Fruit fly (Drosophila melanogaster) whole organism, embryonic: ENCODE results near the gene CG2247.

Experiments used
- Ada2b ChIP-seq: fragments of 200-800 bp; sonication (Bioruptor generic); IDR thresholded peaks from 2 replicates; pipeline ENCODE4 v1.3.6; 2022; ENCODE audit warnings: missing biosample characterization, missing genetic modification characterization
- Adf1 ChIP-seq: fragments of 200-800 bp; sonication (Bioruptor generic); IDR thresholded peaks from 2 replicates; pipeline ENCODE4 v1.3.6; 2022; ENCODE audit warnings: missing biosample characterization, missing genetic modification characterization
- Bdp1 ChIP-seq: fragments of 200-800 bp; sonication (Bioruptor generic); optimal IDR thresholded peaks from 3 replicates; lab custom pipeline; 2016; ENCODE audit warnings: missing biosample characterization, missing genetic modification characterization
- C15 ChIP-seq: fragments of 200-800 bp; sonication (Bioruptor generic); IDR thresholded peaks from 3 replicates; pipeline ENCODE4 v1.3.6; 2022; ENCODE audit warnings: missing biosample characterization, missing genetic modification characterization
- CG10321 ChIP-seq: fragments of 200-800 bp; sonication (Bioruptor generic); IDR thresholded peaks from 2 replicates; pipeline ENCODE4 v1.3.6; 2022; ENCODE audit warnings: missing biosample characterization, missing genetic modification characterization
- CG10462 ChIP-seq: fragments of 200-800 bp; sonication (Bioruptor generic); optimal IDR thresholded peaks from 2 replicates; lab custom pipeline; 2016; ENCODE audit warnings: missing biosample characterization, missing genetic modification characterization
- CG11247 ChIP-seq: fragments of 200-800 bp; sonication (Bioruptor generic); IDR thresholded peaks from 2 replicates; pipeline ENCODE4 v1.3.6; 2022; ENCODE audit warnings: missing biosample characterization, missing genetic modification characterization
- CG14667 ChIP-seq: fragments of 200-800 bp; sonication (Bioruptor generic); IDR thresholded peaks from 2 replicates; pipeline ENCODE4 v1.3.6; 2022; ENCODE audit warnings: missing biosample characterization, missing genetic modification characterization
- CG14965 ChIP-seq: fragments of 200-800 bp; sonication (Bioruptor generic); optimal IDR thresholded peaks from 2 replicates; lab custom pipeline; 2016; ENCODE audit warnings: missing biosample characterization, missing genetic modification characterization, borderline replicate concordance
- CG18262 ChIP-seq: fragments of 200-800 bp; optimal IDR thresholded peaks from 3 replicates; lab custom pipeline; 2019; ENCODE audit warnings: missing biosample characterization, mild to moderate bottlenecking, missing genetic modification characterization, moderate library complexity
- CG1832 ChIP-seq: fragments of 200-800 bp; sonication (Bioruptor generic); optimal IDR thresholded peaks from 2 replicates; lab custom pipeline; 2017; ENCODE audit warnings: missing biosample characterization, mild to moderate bottlenecking, missing genetic modification characterization, inconsistent platforms
- CG30020 ChIP-seq: fragments of 200-800 bp; optimal IDR thresholded peaks from 2 replicates; lab custom pipeline; 2019; ENCODE audit warnings: missing biosample characterization, mild to moderate bottlenecking, missing genetic modification characterization, moderate library complexity
- CG30431 ChIP-seq: fragments of 200-800 bp; sonication (Bioruptor generic); optimal IDR thresholded peaks from 2 replicates; lab custom pipeline; 2017; ENCODE audit warnings: missing biosample characterization, missing genetic modification characterization
- CG3163 ChIP-seq: fragments of 200-800 bp; sonication (Bioruptor generic); optimal IDR thresholded peaks from 3 replicates; lab custom pipeline; 2016; ENCODE audit warnings: missing biosample characterization, missing genetic modification characterization
- CG4282 ChIP-seq: fragments of 200-800 bp; sonication (Bioruptor generic); optimal IDR thresholded peaks from 2 replicates; lab custom pipeline; 2016; ENCODE audit warnings: missing biosample characterization, missing genetic modification characterization
- CG43689 ChIP-seq: fragments of 200-800 bp; sonication (Bioruptor generic); IDR thresholded peaks from 2 replicates; pipeline ENCODE4 v1.3.6; 2022; ENCODE audit warnings: missing biosample characterization, missing genetic modification characterization
- CG4730 ChIP-seq: fragments of 200-800 bp; sonication (Bioruptor generic); IDR thresholded peaks from 2 replicates; pipeline ENCODE4 v1.3.6; 2022; ENCODE audit warnings: missing biosample characterization, missing genetic modification characterization
- CG6791 ChIP-seq: fragments of 200-800 bp; sonication (Bioruptor generic); IDR thresholded peaks from 3 replicates; pipeline ENCODE4 v1.3.6; 2022; ENCODE audit warnings: missing biosample characterization, missing genetic modification characterization; ENCODE audit not compliant: partially characterized antibody
- CG8281 ChIP-seq: fragments of 200-800 bp; sonication (Bioruptor generic); optimal IDR thresholded peaks from 2 replicates; lab custom pipeline; 2018; ENCODE audit warnings: missing biosample characterization, mild to moderate bottlenecking, missing genetic modification characterization, moderate library complexity
- CG8290 ChIP-seq, 3 experiments: fragments of 200-800 bp; sonication (Bioruptor generic); optimal IDR thresholded peaks; 2 replicates each; lab custom pipeline; 2016 to 2019; ENCODE audit warnings: missing biosample characterization in 3 of 3, missing genetic modification characterization in 3 of 3, mild to moderate bottlenecking in 2 of 3, moderate library complexity in 1 of 3
- CG9609 ChIP-seq: fragments of 200-800 bp; sonication (Bioruptor generic); optimal IDR thresholded peaks from 3 replicates; lab custom pipeline; 2016; ENCODE audit warnings: missing biosample characterization, missing genetic modification characterization
- CHES-1-like ChIP-seq: fragments of 200-800 bp; sonication (Bioruptor generic); optimal IDR thresholded peaks from 2 replicates; lab custom pipeline; 2016; ENCODE audit warnings: missing biosample characterization, missing genetic modification characterization
- CTCF ChIP-seq: fragments of 200-800 bp; sonication (Bioruptor generic); optimal IDR thresholded peaks from 2 replicates; lab custom pipeline; 2017; ENCODE audit warnings: missing biosample characterization, mild to moderate bottlenecking, missing genetic modification characterization, moderate library complexity
- Ets65A ChIP-seq: fragments of 200-800 bp; sonication (Bioruptor generic); peaks from one replicate; lab custom pipeline; 2016; ENCODE audit warnings: missing biosample characterization, missing genetic modification characterization
- Ets97D ChIP-seq: fragments of 200-800 bp; sonication (Bioruptor generic); optimal IDR thresholded peaks from 3 replicates; lab custom pipeline; 2016; ENCODE audit warnings: missing biosample characterization, missing genetic modification characterization
- Med ChIP-seq: fragments of 200-800 bp; sonication (Bioruptor generic); peaks from one replicate; lab custom pipeline; 2016; ENCODE audit warnings: missing biosample characterization, missing genetic modification characterization, mild to moderate bottlenecking, inconsistent platforms, moderate library complexity
- Sry-δ ChIP-seq: fragments of 200-800 bp; sonication (Bioruptor generic); optimal IDR thresholded peaks from 2 replicates; lab custom pipeline; 2016; ENCODE audit warnings: missing biosample characterization, missing genetic modification characterization
- abd-A ChIP-seq: fragments of 200-800 bp; sonication (Bioruptor generic); optimal IDR thresholded peaks from 3 replicates; lab custom pipeline; 2019; ENCODE audit warnings: missing biosample characterization, mild to moderate bottlenecking, missing genetic modification characterization, moderate library complexity
- ap ChIP-seq: fragments of 200-800 bp; sonication (Bioruptor generic); IDR thresholded peaks from 2 replicates; pipeline ENCODE4 v1.3.6; 2022; ENCODE audit warnings: missing biosample characterization, missing genetic modification characterization
- bsh ChIP-seq, 2 experiments: fragments of 200-800 bp; sonication (Bioruptor generic); optimal IDR thresholded peaks; 2 replicates each; lab custom pipeline; 2017 to 2018; ENCODE audit warnings: mild to moderate bottlenecking in 2 of 2, missing biosample characterization in 2 of 2, missing genetic modification characterization in 2 of 2, moderate library complexity in 1 of 2
- cg ChIP-seq: fragments of 200-800 bp; sonication (Bioruptor generic); optimal IDR thresholded peaks from 3 replicates; lab custom pipeline; 2019; ENCODE audit warnings: missing biosample characterization, mild to moderate bottlenecking, missing genetic modification characterization, moderate library complexity
- corto ChIP-seq: fragments of 200-800 bp; sonication (Bioruptor generic); optimal IDR thresholded peaks from 2 replicates; lab custom pipeline; 2016; ENCODE audit warnings: missing biosample characterization, mild to moderate bottlenecking, missing genetic modification characterization, moderate library complexity
- croc ChIP-seq: fragments of 200-800 bp; sonication (Bioruptor generic); conservative IDR thresholded peaks from 3 replicates; pipeline ENCODE4 v1.3.6; 2022; ENCODE audit warnings: missing biosample characterization, missing genetic modification characterization
- crol ChIP-seq: fragments of 200-800 bp; sonication (Bioruptor generic); IDR thresholded peaks from 2 replicates; pipeline ENCODE4 v1.3.6; 2022; ENCODE audit warnings: missing biosample characterization, missing genetic modification characterization
- dimm ChIP-seq: fragments of 200-800 bp; sonication (Bioruptor generic); IDR thresholded peaks from 2 replicates; pipeline ENCODE4 v1.3.6; 2022; ENCODE audit warnings: missing biosample characterization, missing genetic modification characterization
- ems ChIP-seq: fragments of 200-800 bp; sonication (Bioruptor generic); optimal IDR thresholded peaks from 3 replicates; lab custom pipeline; 2016; ENCODE audit warnings: missing biosample characterization, missing genetic modification characterization
- ewg ChIP-seq: fragments of 200-800 bp; sonication (Bioruptor generic); optimal IDR thresholded peaks from 3 replicates; lab custom pipeline; 2017; ENCODE audit warnings: mild to moderate bottlenecking, missing biosample characterization, missing genetic modification reagents, missing genetic modification characterization
- fd96Cb ChIP-seq: fragments of 200-800 bp; sonication (Bioruptor generic); optimal IDR thresholded peaks from 2 replicates; lab custom pipeline; 2018; ENCODE audit warnings: missing biosample characterization, mild to moderate bottlenecking, missing genetic modification characterization, moderate library complexity
- gce ChIP-seq: fragments of 200-800 bp; sonication (Bioruptor generic); IDR thresholded peaks from 3 replicates; pipeline ENCODE4 v1.3.6; 2022; ENCODE audit warnings: missing biosample characterization, missing genetic modification characterization
- hb ChIP-seq: fragments of 200-800 bp; sonication (Bioruptor generic); IDR thresholded peaks from 3 replicates; pipeline ENCODE4 v1.3.6; 2022; ENCODE audit warnings: missing biosample characterization, missing genetic modification characterization; ENCODE audit not compliant: partially characterized antibody
- luna ChIP-seq: fragments of 200-800 bp; sonication (Bioruptor generic); optimal IDR thresholded peaks from 2 replicates; lab custom pipeline; 2016; ENCODE audit warnings: missing biosample characterization, missing genetic modification characterization
- onecut ChIP-seq: fragments of 200-800 bp; sonication (Bioruptor generic); IDR thresholded peaks from 2 replicates; pipeline ENCODE4 v1.3.6; 2022; ENCODE audit warnings: missing biosample characterization, missing genetic modification characterization
- pfk ChIP-seq: fragments of 200-800 bp; sonication (Bioruptor generic); optimal IDR thresholded peaks from 2 replicates; lab custom pipeline; 2018; ENCODE audit warnings: missing biosample characterization, mild to moderate bottlenecking, missing genetic modification characterization, moderate library complexity
- pum ChIP-seq: fragments of 200-800 bp; sonication (Bioruptor generic); optimal IDR thresholded peaks from 2 replicates; lab custom pipeline; 2016; ENCODE audit warnings: missing biosample characterization, missing genetic modification characterization
- row ChIP-seq: fragments of 200-800 bp; sonication (Bioruptor generic); IDR thresholded peaks from 3 replicates; pipeline ENCODE4 v1.3.6; 2022; ENCODE audit warnings: missing biosample characterization, missing genetic modification characterization
- scrt ChIP-seq: fragments of 200-800 bp; sonication (Bioruptor generic); optimal IDR thresholded peaks from 2 replicates; lab custom pipeline; 2018; ENCODE audit warnings: missing biosample characterization, mild to moderate bottlenecking, missing genetic modification characterization, moderate library complexity
- sens ChIP-seq: fragments of 200-800 bp; sonication (Bioruptor generic); peaks from one replicate; lab custom pipeline; 2016; ENCODE audit warnings: missing biosample characterization, missing genetic modification characterization
- stwl ChIP-seq: fragments of 200-800 bp; sonication (Bioruptor generic); optimal IDR thresholded peaks from 3 replicates; lab custom pipeline; 2018; ENCODE audit warnings: missing biosample characterization, mild to moderate bottlenecking, missing genetic modification characterization, moderate library complexity
- tgo ChIP-seq: fragments of 200-800 bp; sonication (Bioruptor generic); IDR thresholded peaks from 3 replicates; pipeline ENCODE4 v1.3.6; 2022; ENCODE audit warnings: missing biosample characterization, missing genetic modification characterization
- zen ChIP-seq: fragments of 200-800 bp; sonication (Bioruptor generic); optimal IDR thresholded peaks from 3 replicates; lab custom pipeline; 2018; ENCODE audit warnings: missing biosample characterization, mild to moderate bottlenecking, missing genetic modification characterization, moderate library complexity

The CG2247 gene

dm6 chrX:11644530-11645080, 33.2 kb upstream of the CG2247 start (continued):
- TF ChIP-seq corto (GFP tag; lab: Kevin White, UChicago) (no peak), cg (GFP tag; lab: Kevin White, UChicago) (peak; percentile 45), CG4730 (GFP tag; lab: Robert Waterston, UW) (no peak), zen (tag; lab: Kevin White, UChicago) (no peak), CG1832 (GFP tag; lab: Kevin White, UChicago) (peak; percentile 67), C15 (GFP tag; lab: Robert Waterston, UW) (no peak), croc (GFP tag; lab: Robert Waterston, UW) (no peak), bsh (GFP tag; optimal IDR thresholded peaks at IDR 0.05; lab: Kevin White, UChicago) (no peak), CG43689 (no peak), CG14667 (GFP tag; lab: Robert Waterston, UW) (no peak), hb (GFP tag; lab: Robert Waterston, UW) (no peak), ems (GFP tag; lab: Kevin White, UChicago) (no peak), CG10321 (GFP tag; lab: Robert Waterston, UW) (peak; percentile 73), Med (GFP tag; lab: Kevin White, UChicago) (peak; percentile 67), onecut (GFP tag; lab: Robert Waterston, UW) (peak; percentile 93), Ets97D (GFP tag; lab: Kevin White, UChicago) (no peak), CG18262 (tag; lab: Kevin White, UChicago) (no peak), row (GFP tag; lab: Robert Waterston, UW) (peak; percentile 14; the same call in 1 of the 3 replicates), tgo (GFP tag; lab: Robert Waterston, UW) (no peak), CG10462 (no peak), CG9609 (GFP tag; lab: Kevin White, UChicago) (no peak), ewg (GFP tag; lab: Kevin White, UChicago) (peak; percentile 24), dimm (GFP tag; lab: Robert Waterston, UW) (no peak), Ets65A (peak; percentile 71), ap (GFP tag; lab: Robert Waterston, UW) (no peak), Adf1 (GFP tag; lab: Robert Waterston, UW) (no peak), gce (no peak), CHES-1-like (no peak), fd96Cb (no peak), abd-A (tag; lab: Kevin White, UChicago) (peak; percentile 85), scrt (GFP tag; lab: Kevin White, UChicago) (peak; percentile 67)

dm6 chrX:11643227-11643626, 31.8 kb upstream of the CG2247 start:
- no peak for TF ChIP-seq CG30431 (GFP tag; lab: Kevin White, UChicago)
- TF ChIP-seq Ets65A = peak; percentile 31
- no peak for TF ChIP-seq Ada2b
- no peak for TF ChIP-seq CG3163 (GFP tag; lab: Kevin White, UChicago)
- peak; percentile 65 for TF ChIP-seq CTCF

dm6 chrX:11640477-11640876, 29.0 kb upstream of the CG2247 start:
- TF ChIP-seq stwl (peak; percentile 17), CG6791 (GFP tag; lab: Robert Waterston, UW) (0 out of 3 replicates have a peak, but pooled peaks have one; percentile 24), CG11247 (no peak), CG8281 (tag; lab: Kevin White, UChicago) (no peak), CG4282 (GFP tag; lab: Kevin White, UChicago) (no peak), CG30020 (peak; percentile 59), crol (GFP tag; lab: Robert Waterston, UW) (0 out of 2 replicates have a peak, but pooled peaks have one; percentile 22), Bdp1 (no peak), pum (GFP tag; lab: Kevin White, UChicago) (no peak), CG14965 (no peak), pfk (GFP tag; lab: Kevin White, UChicago) (peak; percentile 91), CG8290 (GFP tag; optimal IDR thresholded peaks at IDR 0.05; lab: Kevin White, UChicago) (peak; percentile 20), CG8290 (tag; optimal IDR thresholded peaks at IDR 0.05; lab: Kevin White, UChicago) (no peak), Sry-δ (GFP tag; lab: Kevin White, UChicago) (no peak), sens (GFP tag; lab: Kevin White, UChicago) (peak; percentile 36), luna (GFP tag; lab: Kevin White, UChicago) (no peak), CG1832 (GFP tag; lab: Kevin White, UChicago) (peak; percentile 76)
